Worm (Caenorhabditis elegans) whole organism, L3 larva: Measurements from ENCODE around the gene ZK218.1.

Source experiments
- R02D3.7 ChIP-seq: fragments of 150-350 bp; optimal IDR thresholded peaks from 2 replicates; lab custom pipeline; 2014; ENCODE audit warnings: missing biosample characterization, missing genetic modification characterization
- aly-2 ChIP-seq: fragments of 150-350 bp; optimal IDR thresholded peaks from 2 replicates; lab custom pipeline; 2014; ENCODE audit warnings: missing biosample characterization, missing genetic modification characterization
- ceh-82 ChIP-seq: fragments of 150-350 bp; optimal IDR thresholded peaks from 2 replicates; lab custom pipeline; 2014; ENCODE audit warnings: missing biosample characterization, missing genetic modification characterization
- ceh-9 ChIP-seq: sonication (generic microtip); optimal IDR thresholded peaks from 2 replicates; lab custom pipeline; 2018; ENCODE audit warnings: missing biosample characterization, missing genetic modification characterization
- egl-27 ChIP-seq: sonication (generic microtip); optimal IDR thresholded peaks from 4 replicates; lab custom pipeline; 2017; ENCODE audit warnings: missing biosample characterization, missing genetic modification reagents, missing genetic modification characterization
- fkh-10 ChIP-seq: sonication (generic microtip); optimal IDR thresholded peaks from 2 replicates; lab custom pipeline; 2017; ENCODE audit warnings: missing biosample characterization, missing genetic modification reagents, missing genetic modification characterization
- fos-1 ChIP-seq: fragments of 150-350 bp; optimal IDR thresholded peaks from 2 replicates; lab custom pipeline; 2014; ENCODE audit warnings: missing biosample characterization, missing genetic modification characterization
- nhr-23 ChIP-seq: fragments of 150-350 bp; optimal IDR thresholded peaks from 2 replicates; lab custom pipeline; 2014; ENCODE audit warnings: missing biosample characterization, missing genetic modification reagents, missing genetic modification characterization
- nhr-28 ChIP-seq: fragments of 150-350 bp; optimal IDR thresholded peaks from 2 replicates; lab custom pipeline; 2014; ENCODE audit warnings: missing biosample characterization, missing genetic modification characterization
- nhr-43 ChIP-seq: sonication (generic microtip); optimal IDR thresholded peaks from 2 replicates; lab custom pipeline; 2016; ENCODE audit warnings: mild to moderate bottlenecking, missing genetic modification characterization, missing compliant biosample characterization; ENCODE audit not compliant: poor library complexity, severe bottlenecking
- skn-1 ChIP-seq: fragments of 150-350 bp; optimal IDR thresholded peaks from 2 replicates; lab custom pipeline; 2014; ENCODE audit warnings: missing biosample characterization, missing genetic modification characterization
- snpc-4 ChIP-seq: fragments of 150-350 bp; optimal IDR thresholded peaks from 2 replicates; lab custom pipeline; 2014; ENCODE audit warnings: missing biosample characterization, missing genetic modification characterization

DNA sequence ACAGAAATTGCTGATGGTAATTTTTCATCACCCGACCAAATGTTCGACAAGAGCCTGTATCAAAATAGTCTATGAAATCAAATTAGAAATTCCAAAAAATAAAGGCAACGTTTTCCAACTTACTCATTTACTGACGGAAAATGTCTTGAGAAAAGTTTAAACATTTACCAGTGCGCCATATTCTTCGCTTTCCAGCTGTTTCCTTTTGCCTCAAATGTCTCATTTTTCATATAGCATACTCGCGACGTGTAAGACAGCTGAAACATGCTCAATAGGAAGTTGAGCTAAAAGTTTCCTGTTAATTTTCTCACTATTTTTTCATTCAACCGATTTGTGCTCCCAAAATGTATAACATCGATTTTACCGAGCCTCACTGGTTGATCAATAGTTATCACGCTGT lies 32.4 kb upstream of the ZK218.1 start, which contains the start of gene sri-66:
- TF ChIP-seq skn-1 (tag; lab: Kevin White, UChicago) (no peak), nhr-23 (tag; lab: Kevin White, UChicago) (no peak), fkh-10 (GFP tag; lab: Kevin White, UChicago) (no peak), R02D3.7 (tag; lab: Kevin White, UChicago) (no peak), ceh-9 (tag; lab: Kevin White, UChicago) (no peak), nhr-43 (no peak), snpc-4 (tag; lab: Kevin White, UChicago) (no peak), egl-27 (no peak), nhr-28 (tag; lab: Kevin White, UChicago) (no peak), fos-1 (tag; lab: Kevin White, UChicago) (no peak), ceh-82 (tag; lab: Kevin White, UChicago) (no peak), aly-2 (no peak)
